Fruit fly (Drosophila melanogaster) whole organism, embryonic: ENCODE measurements around the gene Cisd2.

Experiments
- C15 ChIP-seq: fragments of 200-800 bp; sonication (Bioruptor generic); IDR thresholded peaks from 3 replicates; pipeline ENCODE4 v1.3.6; 2022; ENCODE audit warnings: missing biosample characterization, missing genetic modification characterization
- CG10543 ChIP-seq: fragments of 200-800 bp; sonication (Bioruptor generic); optimal IDR thresholded peaks from 3 replicates; lab custom pipeline; 2017; ENCODE audit warnings: missing biosample characterization, mild to moderate bottlenecking, missing genetic modification characterization, moderate library complexity
- CG10565 ChIP-seq: fragments of 200-800 bp; sonication (Bioruptor generic); optimal IDR thresholded peaks from 3 replicates; lab custom pipeline; 2016; ENCODE audit warnings: missing biosample characterization, mild to moderate bottlenecking, missing genetic modification characterization
- CG12071 ChIP-seq: fragments of 200-800 bp; sonication (Bioruptor generic); optimal IDR thresholded peaks from 3 replicates; lab custom pipeline; 2018; ENCODE audit warnings: missing biosample characterization, mild to moderate bottlenecking, missing genetic modification characterization
- CG13287 ChIP-seq: fragments of 200-800 bp; sonication (Bioruptor generic); IDR thresholded peaks from 2 replicates; pipeline ENCODE4 v1.3.6; 2022; ENCODE audit warnings: missing biosample characterization, missing genetic modification characterization; ENCODE audit not compliant: partially characterized antibody
- CG13424 ChIP-seq: fragments of 200-800 bp; sonication (Bioruptor generic); optimal IDR thresholded peaks from 2 replicates; lab custom pipeline; 2019; ENCODE audit warnings: missing biosample characterization, mild to moderate bottlenecking, missing genetic modification characterization, moderate library complexity
- CG14014 ChIP-seq: fragments of 200-800 bp; sonication (Bioruptor generic); IDR thresholded peaks from 2 replicates; pipeline ENCODE4 v1.3.6; 2022; ENCODE audit warnings: missing biosample characterization, missing genetic modification characterization
- CG1603 ChIP-seq: fragments of 200-800 bp; sonication (Bioruptor generic); optimal IDR thresholded peaks from 2 replicates; lab custom pipeline; 2019; ENCODE audit warnings: missing biosample characterization, mild to moderate bottlenecking, missing genetic modification characterization, moderate library complexity
- CG17385 ChIP-seq: fragments of 200-800 bp; sonication (Bioruptor generic); optimal IDR thresholded peaks from 3 replicates; lab custom pipeline; 2018; ENCODE audit warnings: missing biosample characterization, mild to moderate bottlenecking, missing genetic modification characterization
- CG2712 ChIP-seq: fragments of 200-800 bp; optimal IDR thresholded peaks from 3 replicates; lab custom pipeline; 2019; ENCODE audit warnings: missing biosample characterization, mild to moderate bottlenecking, missing genetic modification characterization, moderate library complexity
- CG30431 ChIP-seq: fragments of 200-800 bp; sonication (Bioruptor generic); optimal IDR thresholded peaks from 2 replicates; lab custom pipeline; 2017; ENCODE audit warnings: missing biosample characterization, missing genetic modification characterization
- CG31441 ChIP-seq: fragments of 200-800 bp; sonication (Bioruptor generic); IDR thresholded peaks from 2 replicates; pipeline ENCODE4 v1.3.6; 2022; ENCODE audit warnings: missing biosample characterization, missing genetic modification characterization
- CG3163 ChIP-seq: fragments of 200-800 bp; sonication (Bioruptor generic); optimal IDR thresholded peaks from 3 replicates; lab custom pipeline; 2016; ENCODE audit warnings: missing biosample characterization, missing genetic modification characterization
- CG33557 ChIP-seq: fragments of 200-800 bp; sonication (Bioruptor generic); optimal IDR thresholded peaks from 2 replicates; lab custom pipeline; 2019; ENCODE audit warnings: missing biosample characterization, mild to moderate bottlenecking, missing genetic modification characterization, moderate library complexity
- CG4707 ChIP-seq: fragments of 200-800 bp; sonication (Bioruptor generic); optimal IDR thresholded peaks from 2 replicates; lab custom pipeline; 2018; ENCODE audit warnings: missing biosample characterization, mild to moderate bottlenecking, missing genetic modification characterization, moderate library complexity
- CG7839 ChIP-seq: fragments of 200-800 bp; sonication (Bioruptor generic); optimal IDR thresholded peaks from 3 replicates; lab custom pipeline; 2018; ENCODE audit warnings: missing biosample characterization, mild to moderate bottlenecking, missing genetic modification characterization, moderate library complexity
- D19A ChIP-seq: fragments of 200-800 bp; optimal IDR thresholded peaks from 3 replicates; lab custom pipeline; 2019; ENCODE audit warnings: missing biosample characterization, mild to moderate bottlenecking, missing genetic modification characterization, moderate library complexity
- Dek ChIP-seq: fragments of 200-800 bp; sonication (Bioruptor generic); optimal IDR thresholded peaks from 3 replicates; lab custom pipeline; 2019; ENCODE audit warnings: missing biosample characterization, mild to moderate bottlenecking, missing genetic modification characterization, moderate library complexity
- Drgx ChIP-seq: fragments of 200-800 bp; sonication (Bioruptor generic); IDR thresholded peaks from 2 replicates; pipeline ENCODE4 v1.3.6; 2022; ENCODE audit warnings: missing biosample characterization, missing genetic modification characterization
- Ets65A ChIP-seq: fragments of 200-800 bp; sonication (Bioruptor generic); peaks from one replicate; lab custom pipeline; 2016; ENCODE audit warnings: missing biosample characterization, missing genetic modification characterization
- HLH3B ChIP-seq: fragments of 200-800 bp; sonication (Bioruptor generic); IDR thresholded peaks from 2 replicates; pipeline ENCODE4 v1.3.6; 2022; ENCODE audit warnings: missing biosample characterization, missing genetic modification characterization
- Hr39 ChIP-seq: fragments of >200 bp; optimal IDR thresholded peaks from 2 replicates; lab custom pipeline; 2017
- Trl ChIP-seq, 3 experiments: fragments of >200 bp in 2 of 3; fragments of 200-800 bp in 1 of 3; sonication (Bioruptor generic) in 1 of 3; optimal IDR thresholded peaks; 2 replicates in 1 of 3; 3 replicates in 2 of 3; lab custom pipeline; 2016 to 2017; ENCODE audit warnings: missing biosample characterization in 1 of 3, missing genetic modification characterization in 1 of 3
- bcd ChIP-seq: fragments of 200-800 bp; sonication (Bioruptor generic); optimal IDR thresholded peaks from 2 replicates; lab custom pipeline; 2017; ENCODE audit warnings: missing biosample characterization, mild to moderate bottlenecking, missing genetic modification characterization
- bsh ChIP-seq, 2 experiments: fragments of 200-800 bp; sonication (Bioruptor generic); optimal IDR thresholded peaks; 2 replicates each; lab custom pipeline; 2017 to 2018; ENCODE audit warnings: mild to moderate bottlenecking in 2 of 2, missing biosample characterization in 2 of 2, missing genetic modification characterization in 2 of 2, moderate library complexity in 1 of 2
- cas ChIP-seq: fragments of 200-800 bp; sonication (Bioruptor generic); IDR thresholded peaks from 2 replicates; pipeline ENCODE4 v1.3.6; 2022; ENCODE audit warnings: missing biosample characterization, missing genetic modification characterization
- caup ChIP-seq: fragments of 200-800 bp; sonication (Bioruptor generic); optimal IDR thresholded peaks from 3 replicates; lab custom pipeline; 2017; ENCODE audit warnings: missing biosample characterization, mild to moderate bottlenecking, missing genetic modification characterization, moderate library complexity; ENCODE audit not compliant: severe bottlenecking
- chm ChIP-seq: fragments of 200-800 bp; sonication (Bioruptor generic); IDR thresholded peaks from 2 replicates; pipeline ENCODE4 v1.3.6; 2022; ENCODE audit warnings: missing biosample characterization, missing genetic modification characterization
- crol ChIP-seq: fragments of 200-800 bp; sonication (Bioruptor generic); IDR thresholded peaks from 2 replicates; pipeline ENCODE4 v1.3.6; 2022; ENCODE audit warnings: missing biosample characterization, missing genetic modification characterization
- dysf ChIP-seq: fragments of 200-800 bp; sonication (Bioruptor generic); IDR thresholded peaks from 3 replicates; pipeline ENCODE4 v1.3.6; 2022; ENCODE audit warnings: missing biosample characterization, missing genetic modification characterization
- ewg ChIP-seq: fragments of 200-800 bp; sonication (Bioruptor generic); optimal IDR thresholded peaks from 3 replicates; lab custom pipeline; 2017; ENCODE audit warnings: mild to moderate bottlenecking, missing biosample characterization, missing genetic modification reagents, missing genetic modification characterization
- fd64A ChIP-seq: fragments of 200-800 bp; sonication (Bioruptor generic); optimal IDR thresholded peaks from 3 replicates; lab custom pipeline; 2018; ENCODE audit warnings: missing biosample characterization, mild to moderate bottlenecking, missing genetic modification characterization
- gem ChIP-seq: fragments of 200-800 bp; sonication (Bioruptor generic); optimal IDR thresholded peaks from 2 replicates; lab custom pipeline; 2019; ENCODE audit warnings: missing biosample characterization, mild to moderate bottlenecking, missing genetic modification characterization, moderate library complexity
- ham ChIP-seq: fragments of 200-800 bp; sonication (Bioruptor generic); IDR thresholded peaks from 2 replicates; pipeline ENCODE4 v1.3.6; 2022; ENCODE audit warnings: missing biosample characterization, missing genetic modification characterization
- jigr1 ChIP-seq: fragments of 200-800 bp; sonication (Bioruptor generic); IDR thresholded peaks from 3 replicates; pipeline ENCODE4 v1.3.6; 2022; ENCODE audit warnings: missing biosample characterization, missing genetic modification characterization
- klu ChIP-seq: fragments of 200-800 bp; sonication (Bioruptor generic); IDR thresholded peaks from 2 replicates; pipeline ENCODE4 v1.3.6; 2022; ENCODE audit warnings: missing biosample characterization, missing genetic modification characterization
- kni ChIP-seq: fragments of 200-800 bp; sonication (Bioruptor generic); optimal IDR thresholded peaks from 3 replicates; lab custom pipeline; 2017; ENCODE audit warnings: mild to moderate bottlenecking, missing biosample characterization, missing genetic modification reagents, missing genetic modification characterization
- sisA ChIP-seq: fragments of 200-800 bp; sonication (Bioruptor generic); IDR thresholded peaks from 2 replicates; pipeline ENCODE4 v1.3.6; 2022; ENCODE audit warnings: missing biosample characterization, missing genetic modification characterization
- sr ChIP-seq: fragments of 200-800 bp; sonication (Bioruptor generic); IDR thresholded peaks from 3 replicates; pipeline ENCODE4 v1.3.6; 2022; ENCODE audit warnings: missing biosample characterization, missing genetic modification characterization
- ssp ChIP-seq: fragments of 200-800 bp; sonication (Bioruptor generic); IDR thresholded peaks from 2 replicates; pipeline ENCODE4 v1.3.6; 2022; ENCODE audit warnings: missing biosample characterization, missing genetic modification characterization
- ttk ChIP-seq: fragments of 200-800 bp; sonication (Bioruptor generic); IDR thresholded peaks from 2 replicates; pipeline ENCODE4 v2.1.2; 2022; ENCODE audit warnings: missing biosample characterization, missing genetic modification characterization
- unpg ChIP-seq: fragments of 200-800 bp; sonication (Bioruptor generic); optimal IDR thresholded peaks from 3 replicates; lab custom pipeline; 2018; ENCODE audit warnings: missing biosample characterization, mild to moderate bottlenecking, missing genetic modification characterization, moderate library complexity
- zfh1 ChIP-seq: fragments of 200-800 bp; sonication (Bioruptor generic); IDR thresholded peaks from 3 replicates; pipeline ENCODE4 v1.3.6; 2022; ENCODE audit warnings: missing biosample characterization, missing genetic modification characterization

The Cisd2 gene

DNA sequence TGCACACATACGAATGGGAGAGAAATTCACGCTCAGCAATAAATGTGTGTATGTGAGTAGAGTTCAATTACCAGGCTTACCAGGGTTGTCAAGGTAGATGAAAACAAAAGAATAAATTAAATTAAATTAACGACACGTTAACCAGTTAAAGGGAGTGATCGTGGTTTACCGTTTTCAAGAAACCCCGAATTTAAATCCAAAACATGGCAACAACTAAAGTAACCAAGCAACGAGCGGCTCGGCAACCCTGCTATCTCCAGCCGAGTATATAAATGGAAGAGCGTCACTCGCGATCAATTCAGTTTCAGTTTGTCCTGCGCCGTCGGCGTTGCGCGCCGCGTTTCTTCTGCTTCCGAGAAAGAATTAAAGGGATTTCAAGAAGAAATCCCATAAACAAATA is 9.0 kb downstream of the Cisd2 start (continued):
- peak; percentile 99 for TF ChIP-seq CG14014 (GFP tag; lab: Robert Waterston, UW)
- TF ChIP-seq ssp = peak; percentile 94
- TF ChIP-seq klu (GFP tag; lab: Robert Waterston, UW) = peak; percentile 95
- peak; percentile 95 for TF ChIP-seq ham (GFP tag; lab: Robert Waterston, UW)
- peak; percentile 98 for TF ChIP-seq C15
- TF ChIP-seq ttk (GFP tag; lab: Robert Waterston, UW) = peak; percentile 99
- peak; percentile 98 for TF ChIP-seq kni (GFP tag; lab: Kevin White, UChicago)
- peak; percentile 97 for TF ChIP-seq ewg
- TF ChIP-seq cas (GFP tag; lab: Robert Waterston, UW) = peak; percentile 99
- peak; percentile 99 for TF ChIP-seq CG12071 (GFP tag; lab: Kevin White, UChicago)
- peak; percentile 99 for TF ChIP-seq HLH3B (GFP tag; lab: Robert Waterston, UW)
- peak; percentile 97 for TF ChIP-seq CG4707 (GFP tag; lab: Kevin White, UChicago)

DNA sequence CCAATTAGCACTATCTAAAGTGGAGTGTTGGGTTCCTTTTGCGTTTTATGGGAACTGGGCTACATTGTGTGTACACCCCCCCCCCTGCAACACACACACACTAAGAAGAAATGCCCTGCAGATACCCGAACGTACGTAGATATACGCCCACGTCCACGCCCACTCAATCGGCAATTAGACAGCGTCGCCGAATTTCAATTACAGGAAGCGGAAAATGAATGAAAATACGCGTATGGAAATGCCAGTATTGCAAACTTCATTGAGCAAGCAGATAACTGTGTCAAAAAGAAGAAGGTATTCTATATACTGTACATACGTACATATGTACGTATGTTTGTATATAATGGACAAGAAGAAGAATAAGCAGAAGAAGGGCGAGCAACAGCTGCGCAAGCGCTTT is 9.8 kb downstream of the Cisd2 start:
- no peak for TF ChIP-seq Dek (tag; lab: Kevin White, UChicago)
- TF ChIP-seq CG17385 (GFP tag; lab: Kevin White, UChicago) = peak; percentile 31
- peak; percentile 85 for TF ChIP-seq Ets65A (GFP tag; lab: Kevin White, UChicago)
- TF ChIP-seq ewg = peak; percentile 6
- TF ChIP-seq chm (GFP tag; lab: Robert Waterston, UW) = 0 out of 2 replicates have a peak, but pooled peaks have one; percentile 22

dm6 chr3R:29212534-29212933 is 10.7 kb downstream of the Cisd2 start:
- TF ChIP-seq fd64A (GFP tag; lab: Kevin White, UChicago) (no peak), crol (GFP tag; lab: Robert Waterston, UW) (peak; percentile 31; the same call in 1 of the 2 replicates), CG10543 (no peak), sr (GFP tag; lab: Robert Waterston, UW) (0 out of 3 replicates have a peak, but pooled peaks have one; percentile 20), Hr39 (lab: Kevin White, UChicago) (peak; percentile 87)

- TF ChIP-seq bsh (GFP tag; optimal IDR thresholded peaks at IDR 0.05; lab: Kevin White, UChicago) (peak in 1 of 2 experiments; percentile 41), HLH3B (GFP tag; lab: Robert Waterston, UW) (no peak), CG13287 (GFP tag; lab: Robert Waterston, UW) (no peak), jigr1 (no peak), sisA (GFP tag; lab: Robert Waterston, UW) (no peak), CG10565 (GFP tag; lab: Kevin White, UChicago) (no peak), D19A (tag; lab: Kevin White, UChicago) (no peak), bcd (GFP tag; lab: Kevin White, UChicago) (no peak), caup (GFP tag; lab: Kevin White, UChicago) (no peak), Drgx (GFP tag; lab: Robert Waterston, UW) (peak; percentile 40; the same call in 1 of the 2 replicates)
Measured at dm6 chr3R:29211702-29212101, 11.5 kb downstream of the Cisd2 start.

DNA sequence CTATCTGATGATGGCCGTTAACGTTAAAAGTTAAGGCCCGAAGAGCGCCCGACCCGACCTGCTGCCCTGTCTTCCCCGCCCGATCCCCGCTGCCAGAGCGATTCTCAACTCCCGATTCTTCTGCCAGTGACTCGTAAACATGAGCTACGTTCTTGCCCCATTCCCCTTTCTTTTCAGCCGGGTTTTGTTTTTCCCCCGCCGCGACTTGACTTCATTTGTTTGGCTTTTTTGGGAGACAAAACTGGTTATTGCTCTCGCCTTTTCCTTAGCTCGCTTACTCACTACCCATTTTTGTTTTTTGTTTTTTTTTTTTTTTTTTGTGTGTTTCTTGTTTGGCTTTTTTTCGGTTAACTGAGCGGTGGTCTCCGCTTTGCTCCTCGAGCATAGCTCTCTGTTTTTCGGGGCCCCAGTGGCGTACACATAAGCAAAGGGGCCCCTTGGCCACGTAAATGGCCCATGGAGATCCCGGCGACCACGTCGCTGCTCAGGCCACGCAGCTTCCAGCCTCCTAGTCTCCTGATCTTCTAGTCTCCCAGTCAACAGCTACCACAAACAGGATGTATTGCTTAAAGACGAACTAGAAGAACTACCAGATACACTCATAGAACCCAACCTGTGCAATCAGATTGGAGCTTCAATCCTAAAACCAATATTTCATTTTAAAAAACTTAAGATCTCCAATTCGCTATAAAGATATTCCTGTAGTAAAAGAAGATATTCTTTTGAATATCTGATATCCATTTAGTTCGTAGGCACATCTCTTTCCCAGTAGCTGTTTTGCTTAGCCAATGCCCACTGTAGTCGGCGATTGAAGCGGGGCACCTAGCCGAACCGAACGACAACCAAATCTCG is 12.5 kb downstream of the Cisd2 start:
- TF ChIP-seq CG1603 (tag; lab: Kevin White, UChicago) (peak; percentile 49), dysf (GFP tag; lab: Robert Waterston, UW) (no peak), CG2712 (tag; lab: Kevin White, UChicago) (peak; percentile 53), CG33557 (GFP tag; lab: Kevin White, UChicago) (peak; percentile 7), Trl (optimal IDR thresholded peaks at IDR 0.05; lab: Kevin White, UChicago) (peak in 1 of 2 experiments; percentile 18), Trl (GFP tag; optimal IDR thresholded peaks at IDR 0.05; lab: Kevin White, UChicago) (no peak), CG3163 (no peak), CG7839 (tag; lab: Kevin White, UChicago) (peak; percentile 32), CG13424 (tag; lab: Kevin White, UChicago) (peak; percentile 11), zfh1 (GFP tag; lab: Robert Waterston, UW) (0 out of 3 replicates have a peak, but pooled peaks have one; percentile 31), unpg (GFP tag; lab: Kevin White, UChicago) (peak; percentile 12), CG31441 (GFP tag; lab: Robert Waterston, UW) (peak; percentile 48), CG30431 (GFP tag; lab: Kevin White, UChicago) (peak; percentile 17), gem (tag; lab: Kevin White, UChicago) (peak; percentile 56)
